Worm (Caenorhabditis elegans): ENCODE results near the gene ugt-12.

ugt-12 gene

DNA sequence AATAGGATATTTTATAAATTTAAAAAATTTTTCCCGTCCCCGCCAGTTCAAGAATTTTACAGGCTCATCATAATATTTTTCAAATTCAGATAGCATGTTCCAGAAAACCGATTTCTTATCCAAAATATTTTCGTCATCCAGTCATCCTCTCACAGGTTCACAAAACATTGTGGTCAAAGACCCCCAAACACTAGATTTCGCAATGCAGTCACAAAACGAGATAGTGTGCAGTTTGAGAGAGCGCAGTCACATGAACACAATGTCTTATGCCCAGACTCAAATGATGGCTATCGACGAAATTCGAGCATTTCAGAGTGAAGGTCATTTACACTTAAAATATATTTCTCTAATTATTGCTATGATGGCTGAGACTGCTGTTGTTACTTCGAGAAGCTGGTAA lies 44.8 kb downstream of the ugt-12 start, which contains the start of gene abhd-5.2 (continued):
- no peak for TF ChIP-seq tra-1 (GFP tag; IDR thresholded peaks at IDR 0.05)
- TF ChIP-seq ZK546.5 (tag; optimal IDR thresholded peaks at IDR 0.05): no peak
- peak in 1 of 2 experiments; percentile 67 for TF ChIP-seq unc-62 (GFP tag; optimal IDR thresholded peaks at IDR 0.05 in 1 of 2)
- TF ChIP-seq unc-62 (tag; optimal IDR thresholded peaks at IDR 0.05): no peak
- no peak for TF ChIP-seq mdt-29 (GFP tag; IDR thresholded peaks at IDR 0.05)
- peak; percentile 32 for TF ChIP-seq mes-2 (tag; optimal IDR thresholded peaks at IDR 0.05; ENCODE audit: poor library complexity, severe bottlenecking)
- no peak for TF ChIP-seq F10B5.3 (tag; optimal IDR thresholded peaks at IDR 0.05)
- no peak for TF ChIP-seq nhr-10 (tag; optimal IDR thresholded peaks at IDR 0.05)
- TF ChIP-seq pqm-1 (tag; optimal IDR thresholded peaks at IDR 0.05): peak; percentile 3
- no peak for TF ChIP-seq madf-5 (GFP tag; IDR thresholded peaks at IDR 0.05)
- no peak for TF ChIP-seq ztf-11 (tag; optimal IDR thresholded peaks at IDR 0.05)
- no peak for TF ChIP-seq egl-43 (GFP tag; IDR thresholded peaks at IDR 0.05)
- TF ChIP-seq lir-3 (tag; optimal IDR thresholded peaks at IDR 0.05): no peak
- no peak for TF ChIP-seq spr-1 (tag; optimal IDR thresholded peaks at IDR 0.05)
- TF ChIP-seq fos-1 (tag; optimal IDR thresholded peaks at IDR 0.05): no peak
- TF ChIP-seq skn-1 (tag; optimal IDR thresholded peaks at IDR 0.05): no peak
- no peak for TF ChIP-seq F37D6.2 (tag; optimal IDR thresholded peaks at IDR 0.05)
- peak; percentile 47; the same call in 1 of the 2 replicates for TF ChIP-seq dmd-6 (GFP tag; IDR thresholded peaks at IDR 0.05)
- TF ChIP-seq zip-2 (tag; optimal IDR thresholded peaks at IDR 0.05): no peak
- no peak for TF ChIP-seq F26F4.8 (GFP tag; conservative IDR thresholded peaks at IDR 0.05)
- peak in 1 of 2 experiments; percentile 83 for TF ChIP-seq daf-16 (GFP tag; optimal IDR thresholded peaks at IDR 0.05)
- peak; percentile 51 for TF ChIP-seq daf-16 (tag; optimal IDR thresholded peaks at IDR 0.05)
- no peak for TF ChIP-seq fkh-10 (GFP tag; optimal IDR thresholded peaks at IDR 0.05)
- TF ChIP-seq aha-1 (tag): no peak
- peak; percentile 19 for TF ChIP-seq nhr-11 (tag; optimal IDR thresholded peaks at IDR 0.05)
- TF ChIP-seq ZK337.2 (GFP tag; IDR thresholded peaks at IDR 0.05): no peak
- TF ChIP-seq unc-130 (GFP tag; optimal IDR thresholded peaks at IDR 0.05): no peak
- no peak for TF ChIP-seq hmg-1.1 (GFP tag; IDR thresholded peaks at IDR 0.05)
- TF ChIP-seq set-16 (GFP tag; IDR thresholded peaks at IDR 0.05): no peak
- peak; percentile 53 for TF ChIP-seq mxl-3 (GFP tag; optimal IDR thresholded peaks at IDR 0.05)
- no peak for TF ChIP-seq zfp-3 (GFP tag; conservative IDR thresholded peaks at IDR 0.05)
- TF ChIP-seq lin-13 (GFP tag; optimal IDR thresholded peaks at IDR 0.05): peak; percentile 36
- TF ChIP-seq mep-1 (tag; optimal IDR thresholded peaks at IDR 0.05): peak; percentile 53
- no peak for TF ChIP-seq ztf-7 (tag; optimal IDR thresholded peaks at IDR 0.05)
- TF ChIP-seq madf-9 (GFP tag; conservative IDR thresholded peaks at IDR 0.05): no peak

DNA sequence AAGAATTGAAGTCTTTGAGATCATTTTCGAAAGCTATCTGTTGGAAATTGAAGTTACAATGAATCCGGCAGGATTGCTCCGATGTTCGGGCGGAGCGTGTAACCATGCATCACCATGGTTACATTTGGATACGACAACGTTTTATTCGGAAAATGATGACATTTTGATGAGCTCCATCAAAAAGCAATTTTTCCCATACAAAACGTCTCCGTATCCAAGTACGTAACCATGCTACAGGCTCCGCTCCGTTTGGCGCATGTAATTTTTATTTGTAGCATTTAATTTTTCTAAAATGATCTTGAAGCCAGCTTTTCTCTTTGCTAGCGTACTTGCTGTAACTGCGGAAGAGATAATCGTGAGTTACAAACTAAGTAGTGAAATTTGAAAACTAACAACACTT lies 46.9 kb downstream of the ugt-12 start, which contains the start of the genes cwp-2 and cwp-3:
cwp-2 (minus strand) TSS at position 101 of the 400 bp plus-strand sequence.
cwp-3 (plus strand) TSS at position 293 of the 400 bp plus-strand sequence.
- TF ChIP-seq zip-11 (GFP tag; IDR thresholded peaks at IDR 0.05): no peak
- TF ChIP-seq ZK337.2 (GFP tag; IDR thresholded peaks at IDR 0.05): no peak
- no peak for TF ChIP-seq tra-1 (GFP tag; IDR thresholded peaks at IDR 0.05)

DNA sequence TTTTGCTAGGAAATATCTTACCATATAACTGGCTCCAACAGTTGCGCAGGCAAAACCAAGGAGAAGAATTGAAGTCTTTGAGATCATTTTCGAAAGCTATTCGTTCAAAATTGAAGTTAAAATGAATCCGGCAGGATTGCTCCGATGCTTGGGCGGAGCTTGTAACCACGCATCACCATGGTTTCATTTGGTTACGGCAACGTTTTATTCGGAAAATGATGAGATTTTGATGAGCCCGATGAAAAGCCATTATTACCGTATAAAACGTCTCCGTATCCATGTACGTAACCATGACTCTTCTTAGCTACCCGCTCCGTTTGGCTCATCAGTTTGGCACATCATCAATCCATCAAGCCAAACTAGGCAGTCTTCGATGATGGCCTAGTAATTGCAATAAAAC lies 48.2 kb downstream of the ugt-12 start, which contains the start of gene cwp-1:
cwp-1 (minus strand) TSS at position 101 of the 400 bp plus-strand sequence.
- no peak for TF ChIP-seq F10B5.3 (tag; optimal IDR thresholded peaks at IDR 0.05)
- no peak for TF ChIP-seq mep-1 (tag; optimal IDR thresholded peaks at IDR 0.05)
- no peak for TF ChIP-seq dpl-1 (GFP tag; optimal IDR thresholded peaks at IDR 0.05)
- no peak for TF ChIP-seq lin-1 (GFP tag; IDR thresholded peaks at IDR 0.05)

DNA sequence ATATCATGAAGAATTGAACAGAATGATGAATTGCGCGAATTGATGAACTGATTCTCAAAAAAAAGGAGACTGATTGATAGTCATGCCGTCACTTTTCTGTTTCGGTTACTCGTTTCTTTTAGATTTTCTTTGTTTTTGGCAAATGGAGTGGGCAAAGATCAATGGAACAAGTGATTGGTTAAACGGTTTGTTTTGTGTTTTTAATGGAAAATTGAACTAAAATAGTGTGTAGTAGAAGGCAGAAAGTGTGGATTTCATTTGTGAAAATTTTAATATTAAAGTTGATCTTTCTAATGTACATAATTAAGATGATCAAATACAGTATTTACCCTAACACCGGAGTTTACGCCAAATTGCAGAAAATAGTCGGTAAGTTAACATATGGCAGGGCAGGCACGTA lies 49.5 kb downstream of the ugt-12 start, which contains the start of gene nas-9:
nas-9 (minus strand) TSS at position 101 of the 400 bp plus-strand sequence.
- no peak for TF ChIP-seq snpc-1.2 (GFP tag; IDR thresholded peaks at IDR 0.05)
- TF ChIP-seq nhr-28 (tag; optimal IDR thresholded peaks at IDR 0.05): peak; percentile 4
